Fruit fly (Drosophila melanogaster) whole organism, adult: Measurements from ENCODE around the gene Or63a.

Experiments used
- CG11617 ChIP-seq: fragments of 200-800 bp; sonication (Bioruptor generic); optimal IDR thresholded peaks from 2 replicates; lab custom pipeline; 2017; ENCODE audit warnings: mild to moderate bottlenecking, missing biosample characterization, missing genetic modification reagents, missing genetic modification characterization
- CG12768 ChIP-seq: fragments of 200-800 bp; sonication (Bioruptor generic); optimal IDR thresholded peaks from 2 replicates; lab custom pipeline; 2017; ENCODE audit warnings: missing biosample characterization, missing genetic modification characterization, mild to moderate bottlenecking, moderate library complexity, missing genetic modification reagents
- CG14711 ChIP-seq: fragments of 200-800 bp; sonication (Bioruptor generic); optimal IDR thresholded peaks from 2 replicates; lab custom pipeline; 2018; ENCODE audit warnings: missing biosample characterization, mild to moderate bottlenecking, missing genetic modification characterization, moderate library complexity
- CG1620 ChIP-seq: fragments of 200-800 bp; sonication (Bioruptor generic); optimal IDR thresholded peaks from 2 replicates; lab custom pipeline; 2016; ENCODE audit warnings: missing biosample characterization, missing genetic modification characterization
- CG33017 ChIP-seq: fragments of 200-800 bp; sonication (Bioruptor generic); optimal IDR thresholded peaks from 2 replicates; lab custom pipeline; 2018; ENCODE audit warnings: missing biosample characterization, mild to moderate bottlenecking, missing genetic modification characterization, moderate library complexity
- CG5204 ChIP-seq: fragments of 200-800 bp; sonication (Bioruptor generic); optimal IDR thresholded peaks from 2 replicates; lab custom pipeline; 2016; ENCODE audit warnings: missing biosample characterization, missing genetic modification characterization
- CG7045 ChIP-seq: fragments of 200-800 bp; sonication (Bioruptor generic); optimal IDR thresholded peaks from 2 replicates; lab custom pipeline; 2017; ENCODE audit warnings: missing biosample characterization, mild to moderate bottlenecking, missing genetic modification characterization
- CG7101 ChIP-seq: fragments of 200-800 bp; sonication (Bioruptor generic); optimal IDR thresholded peaks from 2 replicates; lab custom pipeline; 2018; ENCODE audit warnings: missing biosample characterization, mild to moderate bottlenecking, missing genetic modification characterization, moderate library complexity
- Clk ChIP-seq: fragments of 200-800 bp; sonication (Bioruptor generic); optimal IDR thresholded peaks from 2 replicates; lab custom pipeline; 2017; ENCODE audit warnings: missing biosample characterization, missing genetic modification characterization
- Crg-1 ChIP-seq: fragments of 200-800 bp; sonication (Bioruptor generic); optimal IDR thresholded peaks from 2 replicates; lab custom pipeline; 2016; ENCODE audit warnings: missing biosample characterization, missing genetic modification characterization
- Hr96 ChIP-seq: fragments of 200-800 bp; sonication (Bioruptor generic); optimal IDR thresholded peaks from 2 replicates; lab custom pipeline; 2016; ENCODE audit warnings: missing biosample characterization, missing genetic modification characterization
- Mnt ChIP-seq: fragments of 200-800 bp; sonication (Bioruptor generic); optimal IDR thresholded peaks from 2 replicates; lab custom pipeline; 2016; ENCODE audit warnings: missing biosample characterization, mild to moderate bottlenecking, missing genetic modification characterization
- bab1 ChIP-seq: fragments of 200-800 bp; sonication (Bioruptor generic); optimal IDR thresholded peaks from 3 replicates; lab custom pipeline; 2019; ENCODE audit warnings: missing biosample characterization, mild to moderate bottlenecking, missing genetic modification characterization, moderate library complexity
- cic ChIP-seq: fragments of 200-800 bp; sonication (Bioruptor generic); optimal IDR thresholded peaks from 2 replicates; lab custom pipeline; 2017; ENCODE audit warnings: missing biosample characterization, mild to moderate bottlenecking, missing genetic modification characterization, moderate library complexity
- cnc ChIP-seq, 2 experiments: fragments of >200 bp; optimal IDR thresholded peaks; 2 replicates each; lab custom pipeline; 2017
- kay ChIP-seq: fragments of 200-800 bp; sonication (Bioruptor generic); peaks from one replicate; lab custom pipeline; 2016; ENCODE audit warnings: missing biosample characterization, missing genetic modification characterization, borderline replicate concordance
- ovo ChIP-seq: fragments of 200-800 bp; sonication (Bioruptor generic); optimal IDR thresholded peaks from 2 replicates; lab custom pipeline; 2016; ENCODE audit warnings: missing biosample characterization, missing genetic modification characterization
- pad ChIP-seq: fragments of 200-800 bp; sonication (Bioruptor generic); optimal IDR thresholded peaks from 3 replicates; lab custom pipeline; 2017; ENCODE audit warnings: missing biosample characterization, missing genetic modification characterization, mild to moderate bottlenecking, moderate library complexity, missing genetic modification reagents
- tj ChIP-seq: fragments of 200-800 bp; sonication (Bioruptor generic); optimal IDR thresholded peaks from 3 replicates; lab custom pipeline; 2017; ENCODE audit warnings: missing biosample characterization, mild to moderate bottlenecking, missing genetic modification characterization, moderate library complexity
- toe ChIP-seq: fragments of 200-800 bp; sonication (Bioruptor generic); optimal IDR thresholded peaks from 2 replicates; lab custom pipeline; 2016; ENCODE audit warnings: missing biosample characterization, missing genetic modification characterization

Gene Or63a

DNA sequence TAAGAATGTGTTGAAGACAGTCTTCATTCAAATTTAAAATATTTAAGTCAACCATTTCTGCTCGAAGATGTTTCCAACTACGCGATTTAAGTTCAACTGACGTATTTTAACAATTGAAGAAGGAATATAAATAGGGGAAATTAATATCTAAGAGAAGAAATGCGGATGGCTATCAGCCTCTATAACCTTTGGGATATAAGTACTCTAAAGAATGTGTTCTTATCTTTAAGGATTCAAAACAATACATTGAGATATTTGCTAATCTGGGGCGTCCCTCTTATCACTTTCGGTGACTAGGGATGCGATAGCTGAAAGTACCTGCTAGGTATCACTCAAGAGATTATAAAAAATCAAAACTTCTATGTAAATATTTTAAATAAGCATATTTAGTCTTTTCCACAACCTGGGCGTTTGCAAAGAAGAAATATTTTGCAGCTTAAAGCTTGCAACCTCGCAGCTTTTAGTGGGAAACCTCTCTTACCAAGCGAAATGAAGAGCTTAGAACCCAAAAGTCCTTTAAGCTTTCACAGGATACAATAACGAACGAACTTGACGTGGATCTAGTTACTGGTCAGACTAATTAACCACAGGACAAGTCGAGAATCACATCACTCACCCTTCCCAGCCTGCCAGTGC lies at the start of gene Or63a, which contains the start of gene CG34025:
Gene Or63a (plus strand): TSS at position 586 of the 636 bp plus-strand sequence.
Gene CG34025 (minus strand): TSS at position 101 of the 636 bp plus-strand sequence.
- TF ChIP-seq Crg-1 (GFP tag; lab: Kevin White, UChicago) (no peak), CG11617 (GFP tag; lab: Kevin White, UChicago) (no peak), Mnt (GFP tag; lab: Kevin White, UChicago) (no peak), CG14711 (no peak), CG33017 (no peak), pad (GFP tag; lab: Kevin White, UChicago) (no peak), CG1620 (GFP tag; lab: Kevin White, UChicago) (no peak), CG5204 (GFP tag; lab: Kevin White, UChicago) (no peak), ovo (GFP tag; lab: Kevin White, UChicago) (no peak), CG7045 (GFP tag; lab: Kevin White, UChicago) (no peak)

dm6 chr3L:2913291-2913690 lies 48.0 kb upstream of the Or63a start:
- TF ChIP-seq ovo (GFP tag; lab: Kevin White, UChicago) (no peak), Clk (GFP tag; lab: Kevin White, UChicago) (no peak), pad (GFP tag; lab: Kevin White, UChicago) (no peak), CG7101 (tag; lab: Kevin White, UChicago) (no peak), CG1620 (GFP tag; lab: Kevin White, UChicago) (no peak), Mnt (GFP tag; lab: Kevin White, UChicago) (no peak)

DNA sequence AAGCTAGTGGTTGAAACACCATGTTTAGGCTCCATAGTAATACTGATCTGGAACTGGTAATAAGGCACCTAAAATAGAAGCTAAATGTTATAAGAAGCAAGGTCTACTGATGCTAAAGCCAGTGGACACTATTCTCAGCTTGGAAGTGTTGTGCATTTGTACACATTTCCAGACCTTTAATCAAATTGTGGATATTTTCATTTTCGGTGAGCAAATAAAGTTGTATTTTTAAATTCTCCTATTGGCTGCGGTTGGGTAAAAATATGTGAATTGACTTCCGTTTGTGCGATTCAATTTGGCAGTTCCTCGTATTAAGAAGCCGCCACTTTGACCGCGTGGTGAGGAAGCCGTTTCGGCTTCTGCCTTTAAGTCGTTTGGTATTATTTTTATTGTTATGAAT lies 44.8 kb upstream of the Or63a start, which contains the start of gene CG9970:
Gene CG9970 (minus strand): TSS at position 101 of the 400 bp plus-strand sequence.
- no peak for TF ChIP-seq CG1620 (GFP tag; lab: Kevin White, UChicago)
- TF ChIP-seq CG11617 (GFP tag; lab: Kevin White, UChicago), result no peak
- no peak for TF ChIP-seq CG5204 (GFP tag; lab: Kevin White, UChicago)
- no peak for TF ChIP-seq CG33017
- no peak for TF ChIP-seq Crg-1 (GFP tag; lab: Kevin White, UChicago)
- TF ChIP-seq tj (GFP tag; lab: Kevin White, UChicago), result no peak

DNA sequence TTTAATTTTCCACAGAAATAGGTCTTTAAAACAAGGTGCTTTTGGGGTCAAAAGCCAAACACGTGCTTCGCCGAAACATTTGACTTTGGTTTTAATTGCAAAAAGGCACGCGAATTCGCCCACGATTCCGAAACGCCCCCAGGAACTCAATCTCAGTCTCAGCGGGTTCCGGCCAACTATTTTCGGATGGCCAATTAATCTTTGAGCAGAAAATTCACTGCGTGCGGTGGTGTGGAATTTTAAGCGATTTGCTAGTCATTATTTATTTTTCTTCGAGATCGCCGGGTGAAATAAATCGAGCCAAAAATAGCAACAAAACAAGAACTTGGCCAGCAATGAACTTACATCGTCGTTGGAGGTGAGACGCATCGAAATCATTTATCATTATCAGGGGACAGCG lies 42.7 kb upstream of the Or63a start:
- no peak for TF ChIP-seq CG33017
- no peak for TF ChIP-seq CG5204 (GFP tag; lab: Kevin White, UChicago)
- TF ChIP-seq Clk (GFP tag; lab: Kevin White, UChicago), result no peak
- no peak for TF ChIP-seq pad (GFP tag; lab: Kevin White, UChicago)
- no peak for TF ChIP-seq CG14711
- TF ChIP-seq CG11617 (GFP tag; lab: Kevin White, UChicago), result no peak
- TF ChIP-seq CG12768 (GFP tag; lab: Kevin White, UChicago), result no peak
- no peak for TF ChIP-seq cnc (optimal IDR thresholded peaks at IDR 0.05; lab: Kevin White, UChicago)
- no peak for TF ChIP-seq CG1620 (GFP tag; lab: Kevin White, UChicago)

- TF ChIP-seq bab1, result no peak
- TF ChIP-seq kay (GFP tag; lab: Kevin White, UChicago), result peak; percentile 75
Observed at dm6 chr3L:2923097-2923496, 38.2 kb upstream of the Or63a start.

dm6 chr3L:2951518-2951917 lies 9.8 kb upstream of the Or63a start, which contains the start of gene CG32846:
CG32846 (minus strand) TSS chr3L:2951618.
- TF ChIP-seq bab1 (no peak), CG5204 (GFP tag; lab: Kevin White, UChicago) (no peak), Crg-1 (GFP tag; lab: Kevin White, UChicago) (no peak), pad (GFP tag; lab: Kevin White, UChicago) (no peak), cic (GFP tag; lab: Kevin White, UChicago) (no peak), CG33017 (no peak), CG14711 (no peak), CG1620 (GFP tag; lab: Kevin White, UChicago) (no peak), CG12768 (GFP tag; lab: Kevin White, UChicago) (no peak), kay (GFP tag; lab: Kevin White, UChicago) (no peak), tj (GFP tag; lab: Kevin White, UChicago) (no peak), cnc (optimal IDR thresholded peaks at IDR 0.05; lab: Kevin White, UChicago) (no peak), CG7045 (GFP tag; lab: Kevin White, UChicago) (no peak), CG7101 (tag; lab: Kevin White, UChicago) (no peak), toe (GFP tag; lab: Kevin White, UChicago) (no peak), Mnt (GFP tag; lab: Kevin White, UChicago) (no peak), Clk (GFP tag; lab: Kevin White, UChicago) (no peak)

DNA sequence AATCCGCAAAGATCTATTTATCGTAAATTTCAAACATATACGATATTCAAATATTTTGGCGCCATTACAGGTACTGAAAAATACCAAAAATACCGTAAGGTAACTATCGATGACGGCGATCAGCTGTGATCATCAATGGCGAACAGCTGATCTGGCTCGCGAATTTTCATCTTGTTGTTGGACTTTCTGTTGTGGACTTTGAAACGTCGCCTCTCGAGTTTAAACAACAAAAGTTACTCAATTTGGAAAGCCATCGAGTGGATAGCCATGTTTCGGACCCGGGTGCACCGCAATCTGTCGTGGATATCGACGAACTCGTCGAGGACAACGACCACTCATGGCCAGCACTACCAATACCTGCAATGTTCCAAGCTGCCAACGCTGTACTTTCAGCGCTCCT lies 19.5 kb downstream of the Or63a start, which contains the start of gene CPT2:
Gene CPT2 (plus strand): TSS at position 167 of the 400 bp plus-strand sequence.
- TF ChIP-seq CG5204 (GFP tag; lab: Kevin White, UChicago), result no peak
- peak; percentile 84 for TF ChIP-seq CG12768 (GFP tag; lab: Kevin White, UChicago)
- no peak for TF ChIP-seq CG14711
- TF ChIP-seq toe (GFP tag; lab: Kevin White, UChicago), result peak; percentile 23
- no peak for TF ChIP-seq CG11617 (GFP tag; lab: Kevin White, UChicago)
- TF ChIP-seq Clk (GFP tag; lab: Kevin White, UChicago), result no peak
- no peak for TF ChIP-seq CG1620 (GFP tag; lab: Kevin White, UChicago)
- no peak for TF ChIP-seq cnc (optimal IDR thresholded peaks at IDR 0.05; lab: Kevin White, UChicago)
- no peak for TF ChIP-seq CG7101 (tag; lab: Kevin White, UChicago)
- TF ChIP-seq tj (GFP tag; lab: Kevin White, UChicago), result no peak
- no peak for TF ChIP-seq Mnt (GFP tag; lab: Kevin White, UChicago)
- no peak for TF ChIP-seq Hr96 (GFP tag; lab: Kevin White, UChicago)
- TF ChIP-seq Crg-1 (GFP tag; lab: Kevin White, UChicago), result no peak
- no peak for TF ChIP-seq ovo (GFP tag; lab: Kevin White, UChicago)
- TF ChIP-seq bab1, result peak; percentile 59
- no peak for TF ChIP-seq cic (GFP tag; lab: Kevin White, UChicago)
- peak; percentile 68 for TF ChIP-seq kay (GFP tag; lab: Kevin White, UChicago)
- no peak for TF ChIP-seq pad (GFP tag; lab: Kevin White, UChicago)
- TF ChIP-seq CG7045 (GFP tag; lab: Kevin White, UChicago), result no peak
- TF ChIP-seq CG33017, result no peak
